Worm (Caenorhabditis elegans) whole organism, young adult: ENCODE measurements around the gene fbxa-36.
"Not testable (repeated sequence)": the region's sequence is repeated elsewhere in the genome, so short reads cannot be mapped to it uniquely, and the experiment has no call there.

Experiments
- ama-1 ChIP-seq, 3 experiments: fragments of 150-350 bp in 1 of 3; sonication (generic microtip) in 2 of 3; optimal IDR thresholded peaks; 2 replicates each; lab custom pipeline; 2014 to 2018; ENCODE audit warnings: missing biosample characterization in 2 of 3, missing genetic modification characterization in 2 of 3, missing genetic modification reagents in 2 of 3
- mel-28 ChIP-seq: sonication (generic microtip); optimal IDR thresholded peaks from 2 replicates; lab custom pipeline; 2016; ENCODE audit warnings: borderline replicate concordance, mild to moderate bottlenecking, missing genetic modification characterization, missing compliant biosample characterization
- snpc-4 ChIP-seq, 5 experiments: fragments of 150-350 bp in 1 of 5; sonication (generic microtip) in 4 of 5; optimal IDR thresholded peaks; 2 replicates each; lab custom pipeline; 2014 to 2018; ENCODE audit warnings: missing genetic modification characterization in 5 of 5, missing biosample characterization in 3 of 5, antibody characterized with exemption in 2 of 5, mild to moderate bottlenecking in 2 of 5, missing compliant biosample characterization in 2 of 5, missing genotype in 2 of 5, moderate library complexity in 2 of 5, missing genetic modification reagents in 1 of 5

- not testable (repeated sequence) for TF ChIP-seq snpc-4 (GFP tag; optimal IDR thresholded peaks at IDR 0.05; lab: Kevin White, UChicago); snpc-4 (tag; optimal IDR thresholded peaks at IDR 0.05; lab: Kevin White, UChicago); mel-28 (tag; lab: Kevin White, UChicago); ama-1 (optimal IDR thresholded peaks at IDR 0.05; lab: Kevin White, UChicago); ama-1 (GFP tag; optimal IDR thresholded peaks at IDR 0.05; lab: Kevin White, UChicago)
Measured at ce11 chrIII:1256519-1256918, 36.5 kb downstream of the fbxa-36 start, which contains the start of gene fbxa-208.
